Worm (Caenorhabditis elegans) whole organism, midembryonic: ENCODE measurements around the gene str-249.

Experiments
- T22C8.4 ChIP-seq: fragments of 200-800 bp; sonication (Bioruptor generic); IDR thresholded peaks from 2 replicates; pipeline ENCODE4 v1.3.6; 2022; ENCODE audit warnings: missing genetic modification characterization, missing compliant biosample characterization
- cog-1 ChIP-seq: sonication (generic microtip); optimal IDR thresholded peaks from 2 replicates; lab custom pipeline; 2016; ENCODE audit warnings: missing genetic modification characterization, missing compliant biosample characterization
- flt-1 ChIP-seq: fragments of 200-800 bp; sonication (Bioruptor generic); IDR thresholded peaks from 2 replicates; pipeline ENCODE4 v1.3.6; 2022; ENCODE audit warnings: missing genetic modification characterization, missing compliant biosample characterization
- klf-2 ChIP-seq: fragments of 200-800 bp; sonication (Bioruptor generic); conservative IDR thresholded peaks from 2 replicates; pipeline ENCODE4 v1.3.6; 2022; ENCODE audit warnings: missing genetic modification reagents, missing genetic modification characterization, missing compliant biosample characterization
- med-1 ChIP-seq: sonication (generic microtip); optimal IDR thresholded peaks from 2 replicates; lab custom pipeline; 2017; ENCODE audit warnings: missing genetic modification characterization, mild to moderate bottlenecking, missing compliant biosample characterization, antibody characterized with exemption, missing genetic modification reagents; ENCODE audit not compliant: insufficient read depth
- ref-1 ChIP-seq: fragments of 200-800 bp; sonication (Bioruptor generic); conservative IDR thresholded peaks from 2 replicates; pipeline ENCODE4 v1.3.6; 2022; ENCODE audit warnings: missing genetic modification reagents, missing genetic modification characterization, missing compliant biosample characterization
- tab-1 ChIP-seq: fragments of 200-800 bp; sonication (Bioruptor generic); IDR thresholded peaks from 2 replicates; pipeline ENCODE4 v1.3.6; 2022; ENCODE audit warnings: missing genetic modification characterization, missing compliant biosample characterization
- ztf-23 ChIP-seq: fragments of 200-800 bp; sonication (Bioruptor generic); IDR thresholded peaks from 2 replicates; pipeline ENCODE4 v1.3.6; 2022; ENCODE audit warnings: missing genetic modification reagents, missing genetic modification characterization, missing compliant biosample characterization
- ztf-29 ChIP-seq: fragments of 200-800 bp; sonication (Bioruptor generic); IDR thresholded peaks from 2 replicates; pipeline ENCODE4 v1.3.6; 2022; ENCODE audit warnings: missing genetic modification reagents, missing genetic modification characterization, missing compliant biosample characterization

str-249 gene

ce11 chrIV:7176887-7177286 lies 9.8 kb downstream of the str-249 start, which contains the start of gene str-44:
Gene str-44, plus strand, starts transcription at chrIV:7177187.
- TF ChIP-seq ztf-29 (GFP tag; lab: Robert Waterston, UW) (no peak), med-1 (GFP tag; lab: Kevin White, UChicago) (no peak), tab-1 (GFP tag; lab: Robert Waterston, UW) (no peak), ztf-23 (no peak), klf-2 (GFP tag; lab: Robert Waterston, UW) (no peak), cog-1 (tag; lab: Kevin White, UChicago) (no peak), T22C8.4 (no peak), flt-1 (GFP tag; lab: Robert Waterston, UW) (no peak), ref-1 (no peak)

ce11 chrIV:7175346-7175745 lies 11.3 kb downstream of the str-249 start, which contains the start of gene C42D4.19:
Gene C42D4.19, plus strand, starts transcription at chrIV:7175646.
- TF ChIP-seq ztf-23 (no peak), ztf-29 (GFP tag; lab: Robert Waterston, UW) (no peak), T22C8.4 (no peak), klf-2 (GFP tag; lab: Robert Waterston, UW) (no peak), cog-1 (tag; lab: Kevin White, UChicago) (no peak), flt-1 (GFP tag; lab: Robert Waterston, UW) (no peak), med-1 (GFP tag; lab: Kevin White, UChicago) (no peak), tab-1 (GFP tag; lab: Robert Waterston, UW) (no peak), ref-1 (no peak)

- TF ChIP-seq ztf-29 (GFP tag; lab: Robert Waterston, UW) (no peak), klf-2 (GFP tag; lab: Robert Waterston, UW) (no peak), ref-1 (no peak), cog-1 (tag; lab: Kevin White, UChicago) (no peak), tab-1 (GFP tag; lab: Robert Waterston, UW) (no peak)
Observed at ce11 chrIV:7173489-7173888, 13.2 kb downstream of the str-249 start, which contains the start of gene str-1. Gene str-1, plus strand, starts transcription at chrIV:7173789.

- TF ChIP-seq ztf-23 = no peak
- no peak for TF ChIP-seq ztf-29 (GFP tag; lab: Robert Waterston, UW)
- no peak for TF ChIP-seq tab-1 (GFP tag; lab: Robert Waterston, UW)
- TF ChIP-seq klf-2 (GFP tag; lab: Robert Waterston, UW) = no peak
- TF ChIP-seq T22C8.4 = no peak
- TF ChIP-seq med-1 (GFP tag; lab: Kevin White, UChicago) = no peak
- TF ChIP-seq flt-1 (GFP tag; lab: Robert Waterston, UW) = no peak
- no peak for TF ChIP-seq ref-1
- no peak for TF ChIP-seq cog-1 (tag; lab: Kevin White, UChicago)
Observed at ce11 chrIV:7171222-7171621, 15.4 kb downstream of the str-249 start, which contains the start of gene str-220. Gene str-220, minus strand, starts transcription at chrIV:7171322.

- TF ChIP-seq klf-2 (GFP tag; lab: Robert Waterston, UW) = no peak
- TF ChIP-seq med-1 (GFP tag; lab: Kevin White, UChicago) = no peak
- no peak for TF ChIP-seq flt-1 (GFP tag; lab: Robert Waterston, UW)
- TF ChIP-seq tab-1 (GFP tag; lab: Robert Waterston, UW) = no peak
- TF ChIP-seq ref-1 = no peak
- TF ChIP-seq T22C8.4 = no peak
- no peak for TF ChIP-seq cog-1 (tag; lab: Kevin White, UChicago)
- no peak for TF ChIP-seq ztf-29 (GFP tag; lab: Robert Waterston, UW)
- no peak for TF ChIP-seq ztf-23
Observed at ce11 chrIV:7167983-7168760, 18.5 kb downstream of the str-249 start, which contains the start of gene skr-16. Gene skr-16, plus strand, starts transcription at chrIV:7168710.

ce11 chrIV:7166553-7166952 lies 20.1 kb downstream of the str-249 start, which contains the start of gene C42D4.18:
Gene C42D4.18, plus strand, starts transcription at chrIV:7166783.
- no peak for TF ChIP-seq klf-2 (GFP tag; lab: Robert Waterston, UW)
- TF ChIP-seq ztf-29 (GFP tag; lab: Robert Waterston, UW) = no peak
- TF ChIP-seq ref-1 = no peak
- no peak for TF ChIP-seq tab-1 (GFP tag; lab: Robert Waterston, UW)
- no peak for TF ChIP-seq cog-1 (tag; lab: Kevin White, UChicago)
- TF ChIP-seq med-1 (GFP tag; lab: Kevin White, UChicago) = no peak
- no peak for TF ChIP-seq flt-1 (GFP tag; lab: Robert Waterston, UW)
- no peak for TF ChIP-seq ztf-23
- no peak for TF ChIP-seq T22C8.4

- TF ChIP-seq tab-1 (GFP tag; lab: Robert Waterston, UW) (no peak), ztf-23 (no peak), cog-1 (tag; lab: Kevin White, UChicago) (no peak), ztf-29 (GFP tag; lab: Robert Waterston, UW) (no peak), klf-2 (GFP tag; lab: Robert Waterston, UW) (no peak), T22C8.4 (no peak), ref-1 (no peak), med-1 (GFP tag; lab: Kevin White, UChicago) (no peak), flt-1 (GFP tag; lab: Robert Waterston, UW) (no peak)
Observed at ce11 chrIV:7165723-7166122, 20.9 kb downstream of the str-249 start, which contains the start of gene rpc-1. Gene rpc-1, minus strand, starts transcription at chrIV:7165748.

ce11 chrIV:7159586-7159985 lies 27.1 kb downstream of the str-249 start:
- TF ChIP-seq ref-1 (no peak), ztf-23 (no peak)

- no peak for TF ChIP-seq flt-1 (GFP tag; lab: Robert Waterston, UW)
- no peak for TF ChIP-seq tab-1 (GFP tag; lab: Robert Waterston, UW)
- no peak for TF ChIP-seq klf-2 (GFP tag; lab: Robert Waterston, UW)
- no peak for TF ChIP-seq T22C8.4
- no peak for TF ChIP-seq ztf-29 (GFP tag; lab: Robert Waterston, UW)
- TF ChIP-seq med-1 (GFP tag; lab: Kevin White, UChicago) = no peak
- TF ChIP-seq cog-1 (tag; lab: Kevin White, UChicago) = no peak
- TF ChIP-seq ztf-23 = no peak
- TF ChIP-seq ref-1 = no peak
Observed at ce11 chrIV:7158161-7158560, 28.5 kb downstream of the str-249 start.
